Worm (Caenorhabditis elegans) whole organism, L1 larva: ENCODE results near the gene chk-2.
"Not testable (repeated sequence)": the region's sequence is repeated elsewhere in the genome, so short reads cannot be mapped to it uniquely, and the experiment has no call there.

Experiments used
- C04F5.9 ChIP-seq: sonication (generic microtip); optimal IDR thresholded peaks from 2 replicates; lab custom pipeline; 2016; ENCODE audit warnings: missing genetic modification characterization, missing compliant biosample characterization
- Y116A8C.19 ChIP-seq: sonication (generic microtip); optimal IDR thresholded peaks from 2 replicates; lab custom pipeline; 2016; ENCODE audit warnings: missing compliant biosample characterization, missing genetic modification characterization, borderline replicate concordance
- alr-1 ChIP-seq: fragments of 200-800 bp; sonication (Bioruptor generic); optimal IDR thresholded peaks from 2 replicates; lab custom pipeline; 2018; ENCODE audit warnings: borderline replicate concordance, mild to moderate bottlenecking, missing genetic modification characterization, missing compliant biosample characterization
- ceh-63 ChIP-seq: fragments of 200-800 bp; sonication (Bioruptor generic); optimal IDR thresholded peaks from 2 replicates; lab custom pipeline; 2018; ENCODE audit warnings: mild to moderate bottlenecking, missing genetic modification characterization, missing compliant biosample characterization
- ceh-8 ChIP-seq: fragments of 200-800 bp; sonication (Bioruptor generic); optimal IDR thresholded peaks from 2 replicates; lab custom pipeline; 2018; ENCODE audit warnings: mild to moderate bottlenecking, missing genetic modification characterization, moderate library complexity, missing compliant biosample characterization
- ceh-88 ChIP-seq: fragments of 200-800 bp; sonication (Bioruptor generic); IDR thresholded peaks from 2 replicates; pipeline ENCODE4 v1.3.6; 2022; ENCODE audit warnings: missing genetic modification characterization, missing compliant biosample characterization
- ceh-90 ChIP-seq: sonication (generic microtip); optimal IDR thresholded peaks from 2 replicates; lab custom pipeline; 2016; ENCODE audit warnings: missing genetic modification characterization, missing compliant biosample characterization
- ces-1 ChIP-seq: fragments of 150-350 bp; optimal IDR thresholded peaks from 2 replicates; lab custom pipeline; 2014; ENCODE audit warnings: missing biosample characterization, missing genetic modification reagents, missing genetic modification characterization
- efl-1 ChIP-seq, 4 experiments: fragments of 150-350 bp; optimal IDR thresholded peaks in 3 of 4; peaks in 1 of 4; 1 replicate in 1 of 4; 2 replicates in 3 of 4; lab custom pipeline; 2014; ENCODE audit warnings: missing biosample characterization in 2 of 4, missing genetic modification characterization in 2 of 4, missing genetic modification reagents in 2 of 4
- efl-3 ChIP-seq: fragments of 200-800 bp; sonication (Bioruptor generic); optimal IDR thresholded peaks from 2 replicates; lab custom pipeline; 2018; ENCODE audit warnings: mild to moderate bottlenecking, missing genetic modification characterization, missing compliant biosample characterization
- fkh-4 ChIP-seq: sonication (generic microtip); optimal IDR thresholded peaks from 2 replicates; lab custom pipeline; 2016; ENCODE audit warnings: missing compliant biosample characterization, missing genetic modification characterization, borderline replicate concordance
- fkh-8 ChIP-seq: sonication (generic microtip); optimal IDR thresholded peaks from 2 replicates; lab custom pipeline; 2016; ENCODE audit warnings: mild to moderate bottlenecking, missing genetic modification characterization, missing compliant biosample characterization
- fos-1 ChIP-seq: fragments of 150-350 bp; optimal IDR thresholded peaks from 2 replicates; lab custom pipeline; 2014; ENCODE audit warnings: missing biosample characterization, missing genetic modification characterization
- hlh-4 ChIP-seq: sonication (generic microtip); optimal IDR thresholded peaks from 2 replicates; lab custom pipeline; 2016; ENCODE audit warnings: mild to moderate bottlenecking, missing genetic modification characterization, missing compliant biosample characterization
- hpl-2 ChIP-seq: fragments of 150-350 bp; optimal IDR thresholded peaks from 2 replicates; lab custom pipeline; 2014; ENCODE audit warnings: missing biosample characterization, missing genetic modification reagents, missing genetic modification characterization
- irx-1 ChIP-seq: sonication (generic microtip); optimal IDR thresholded peaks from 2 replicates; lab custom pipeline; 2016; ENCODE audit warnings: missing genetic modification characterization, missing compliant biosample characterization
- isw-1 ChIP-seq: fragments of 200-800 bp; sonication (Bioruptor generic); IDR thresholded peaks from 2 replicates; pipeline ENCODE4 v1.3.6; 2022; ENCODE audit warnings: missing genetic modification characterization, missing compliant biosample characterization
- jun-1 ChIP-seq: fragments of 150-350 bp; optimal IDR thresholded peaks from 2 replicates; lab custom pipeline; 2014; ENCODE audit warnings: missing biosample characterization, missing genetic modification reagents, missing genetic modification characterization
- lin-13 ChIP-seq: fragments of 150-350 bp; optimal IDR thresholded peaks from 2 replicates; lab custom pipeline; 2014; ENCODE audit warnings: missing biosample characterization, missing genetic modification reagents, missing genetic modification characterization
- lin-39 ChIP-seq: fragments of 150-350 bp; optimal IDR thresholded peaks from 2 replicates; lab custom pipeline; 2014; ENCODE audit warnings: missing biosample characterization, missing genetic modification reagents, missing genetic modification characterization
- lsy-2 ChIP-seq, 2 experiments: fragments of 150-350 bp; optimal IDR thresholded peaks; 2 replicates each; lab custom pipeline; 2014; ENCODE audit warnings: missing biosample characterization in 2 of 2, missing genetic modification characterization in 2 of 2
- mab-9 ChIP-seq: fragments of 200-800 bp; sonication (Bioruptor generic); IDR thresholded peaks from 2 replicates; pipeline ENCODE4 v1.3.6; 2022; ENCODE audit warnings: missing genetic modification reagents, missing genetic modification characterization, missing compliant biosample characterization
- nhr-11 ChIP-seq: fragments of 150-350 bp; optimal IDR thresholded peaks from 2 replicates; lab custom pipeline; 2014; ENCODE audit warnings: missing biosample characterization, missing genetic modification characterization
- nhr-76 ChIP-seq: sonication (generic microtip); optimal IDR thresholded peaks from 2 replicates; lab custom pipeline; 2017; ENCODE audit warnings: missing biosample characterization, missing genetic modification characterization
- nhr-84 ChIP-seq: sonication (generic microtip); optimal IDR thresholded peaks from 2 replicates; lab custom pipeline; 2017; ENCODE audit warnings: missing biosample characterization, missing genetic modification characterization
- pqm-1 ChIP-seq: sonication (generic microtip); optimal IDR thresholded peaks from 3 replicates; lab custom pipeline; 2017; ENCODE audit warnings: missing biosample characterization, missing genetic modification characterization
- rnt-1 ChIP-seq: sonication (generic microtip); optimal IDR thresholded peaks from 2 replicates; lab custom pipeline; 2016; ENCODE audit warnings: mild to moderate bottlenecking, missing genetic modification characterization, moderate library complexity, missing compliant biosample characterization
- snpc-4 ChIP-seq: fragments of 150-350 bp; optimal IDR thresholded peaks from 2 replicates; lab custom pipeline; 2014; ENCODE audit warnings: missing biosample characterization, missing genetic modification characterization
- snu-23 ChIP-seq: sonication (generic microtip); optimal IDR thresholded peaks from 2 replicates; lab custom pipeline; 2016; ENCODE audit warnings: missing genetic modification characterization, missing compliant biosample characterization
- sptf-1 ChIP-seq: fragments of 150-350 bp; optimal IDR thresholded peaks from 2 replicates; lab custom pipeline; 2014; ENCODE audit warnings: missing biosample characterization, missing genetic modification characterization
- tbx-2 ChIP-seq: sonication (generic microtip); optimal IDR thresholded peaks from 2 replicates; lab custom pipeline; 2016; ENCODE audit warnings: missing genetic modification characterization, missing compliant biosample characterization
- unc-130 ChIP-seq: fragments of 150-350 bp; optimal IDR thresholded peaks from 2 replicates; lab custom pipeline; 2017; ENCODE audit warnings: missing biosample characterization, missing genetic modification characterization, inconsistent platforms
- unc-30 ChIP-seq: sonication (generic microtip); optimal IDR thresholded peaks from 2 replicates; lab custom pipeline; 2017; ENCODE audit warnings: missing biosample characterization, missing genetic modification characterization
- vab-15 ChIP-seq: sonication (generic microtip); optimal IDR thresholded peaks from 2 replicates; lab custom pipeline; 2017; ENCODE audit warnings: missing genotype, mild to moderate bottlenecking, missing genetic modification characterization, missing compliant biosample characterization
- zag-1 ChIP-seq: fragments of 150-350 bp; optimal IDR thresholded peaks from 2 replicates; lab custom pipeline; 2014; ENCODE audit warnings: missing biosample characterization, missing genetic modification characterization
- zip-4 ChIP-seq: fragments of 200-800 bp; sonication (Bioruptor generic); optimal IDR thresholded peaks from 2 replicates; lab custom pipeline; 2018; ENCODE audit warnings: mild to moderate bottlenecking, missing genetic modification characterization, moderate library complexity, missing compliant biosample characterization
- ztf-4 ChIP-seq: fragments of 150-350 bp; optimal IDR thresholded peaks from 2 replicates; lab custom pipeline; 2014; ENCODE audit warnings: missing biosample characterization, missing genetic modification characterization

Gene chk-2

DNA sequence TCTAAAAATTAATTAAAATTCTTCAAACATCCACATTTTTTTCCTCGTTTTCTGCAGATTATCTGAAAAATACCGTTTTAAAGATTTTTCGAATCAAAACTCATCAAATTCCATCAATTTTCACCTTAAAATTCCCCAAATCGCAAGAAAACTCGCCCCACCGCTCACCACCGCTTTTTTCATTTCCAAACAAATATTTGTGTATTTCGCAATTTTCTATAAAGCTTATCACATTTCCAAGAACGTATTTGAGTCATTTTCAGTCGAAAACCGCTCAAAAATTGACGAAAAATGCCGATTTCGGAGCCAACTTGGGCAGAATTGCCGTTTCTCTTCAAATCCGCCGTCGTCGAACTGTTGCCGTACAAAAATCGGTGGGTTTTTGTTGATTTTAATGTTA, 33.9 kb upstream of the chk-2 start, which contains the start of gene Y60A3A.8:
Y60A3A.8 (plus strand) TSS at position 258 of the 400 bp plus-strand sequence.
- not testable (repeated sequence) for TF ChIP-seq lin-13 (GFP tag; lab: Kevin White, UChicago); fkh-4 (tag; lab: Kevin White, UChicago); hpl-2 (GFP tag; lab: Kevin White, UChicago)

ce11 chrV:19948993-19949392, 33.2 kb upstream of the chk-2 start, which contains the start of gene tmed-4:
Gene tmed-4 (minus strand): TSS chrV:19949093.
- TF ChIP-seq snu-23 (GFP tag; lab: Kevin White, UChicago); efl-3 (GFP tag; lab: Kevin White, UChicago); snpc-4 (tag; lab: Kevin White, UChicago): not testable (repeated sequence)
- TF ChIP-seq, all 84 proteins: peak for 0; not testable (repeated sequence) for 84

DNA sequence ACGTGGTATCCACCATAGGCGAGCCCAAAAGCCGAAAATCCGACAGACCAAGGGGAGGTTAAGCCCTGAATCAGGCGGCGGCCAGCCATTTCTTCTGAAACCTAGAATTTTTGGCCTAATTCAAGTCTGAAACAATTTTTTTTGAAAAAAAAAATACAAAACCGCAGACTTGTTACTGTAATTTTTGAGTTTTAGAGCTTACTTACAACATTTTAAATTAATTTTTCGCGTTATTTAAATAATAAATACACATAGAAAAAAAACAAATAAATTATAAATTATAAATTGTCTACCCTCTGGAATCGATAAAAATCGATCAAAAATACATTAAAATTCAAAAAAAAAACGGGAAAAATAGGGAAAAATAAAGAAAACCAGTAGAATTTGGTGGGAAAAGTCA, 30.7 kb upstream of the chk-2 start, which contains the start of gene dhs-24:
dhs-24 (minus strand) TSS at position 101 of the 400 bp plus-strand sequence.
- no peak for TF ChIP-seq nhr-76 (tag; lab: Kevin White, UChicago)
- no peak for TF ChIP-seq lin-39 (tag; lab: Kevin White, UChicago)
- TF ChIP-seq ceh-8 (GFP tag; lab: Kevin White, UChicago) = no peak
- no peak for TF ChIP-seq C04F5.9 (tag; lab: Kevin White, UChicago)
- TF ChIP-seq fos-1 (tag; lab: Kevin White, UChicago) = no peak
- TF ChIP-seq unc-30 (tag; lab: Kevin White, UChicago) = no peak
- no peak for TF ChIP-seq efl-3 (GFP tag; lab: Kevin White, UChicago)
- TF ChIP-seq mab-9 (GFP tag; lab: Robert Waterston, UW) = no peak
- no peak for TF ChIP-seq ceh-63
- no peak for TF ChIP-seq lsy-2 (tag; optimal IDR thresholded peaks at IDR 0.05; lab: Kevin White, UChicago)
- no peak for TF ChIP-seq ceh-88
- TF ChIP-seq ceh-90 (tag; lab: Kevin White, UChicago) = no peak
- no peak for TF ChIP-seq ztf-4 (tag; lab: Kevin White, UChicago)
- no peak for TF ChIP-seq lin-13 (GFP tag; lab: Kevin White, UChicago)
- no peak for TF ChIP-seq zip-4
- no peak for TF ChIP-seq isw-1 (GFP tag; lab: Robert Waterston, UW)

- no peak for TF ChIP-seq nhr-11 (tag; lab: Kevin White, UChicago)
- no peak for TF ChIP-seq efl-1 (optimal IDR thresholded peaks at IDR 0.05; lab: Kevin White, UChicago)
- peak in 1 of 2 experiments; percentile 57 for TF ChIP-seq efl-1 (GFP tag; optimal IDR thresholded peaks at IDR 0.05 in 1 of 2; lab: Kevin White, UChicago)
Measured at ce11 chrV:19936945-19937344, 21.1 kb upstream of the chk-2 start.

- no peak for TF ChIP-seq Y116A8C.19 (tag; lab: Kevin White, UChicago)
- TF ChIP-seq unc-130 = no peak
- no peak for TF ChIP-seq irx-1
- TF ChIP-seq isw-1 (GFP tag; lab: Robert Waterston, UW) = no peak
- TF ChIP-seq jun-1 (tag; lab: Kevin White, UChicago) = no peak
- no peak for TF ChIP-seq nhr-76 (tag; lab: Kevin White, UChicago)
- TF ChIP-seq zag-1 = no peak
- TF ChIP-seq ceh-63 = no peak
- no peak for TF ChIP-seq rnt-1
- no peak for TF ChIP-seq ces-1
- TF ChIP-seq pqm-1 (tag; lab: Kevin White, UChicago) = no peak
- TF ChIP-seq alr-1 (tag; lab: Kevin White, UChicago) = no peak
- no peak for TF ChIP-seq hlh-4 (tag; lab: Kevin White, UChicago)
- TF ChIP-seq fos-1 (tag; lab: Kevin White, UChicago) = no peak
- no peak for TF ChIP-seq nhr-84
- TF ChIP-seq vab-15 (tag; lab: Kevin White, UChicago) = no peak
- TF ChIP-seq sptf-1 = no peak
- TF ChIP-seq tbx-2 (tag; lab: Kevin White, UChicago) = no peak
- no peak for TF ChIP-seq fkh-8
Measured at ce11 chrV:19934223-19934622, 18.4 kb upstream of the chk-2 start, which contains the start of gene algn-7. Gene algn-7 (minus strand): TSS chrV:19934323.
